Worm (Caenorhabditis elegans) whole organism, midembryonic: ENCODE measurements around the gene F10D7.3.

Experiments used
- T22C8.4 ChIP-seq: fragments of 200-800 bp; sonication (Bioruptor generic); IDR thresholded peaks from 2 replicates; pipeline ENCODE4 v1.3.6; 2022; ENCODE audit warnings: missing genetic modification characterization, missing compliant biosample characterization
- cog-1 ChIP-seq: sonication (generic microtip); optimal IDR thresholded peaks from 2 replicates; lab custom pipeline; 2016; ENCODE audit warnings: missing genetic modification characterization, missing compliant biosample characterization
- flt-1 ChIP-seq: fragments of 200-800 bp; sonication (Bioruptor generic); IDR thresholded peaks from 2 replicates; pipeline ENCODE4 v1.3.6; 2022; ENCODE audit warnings: missing genetic modification characterization, missing compliant biosample characterization
- klf-2 ChIP-seq: fragments of 200-800 bp; sonication (Bioruptor generic); conservative IDR thresholded peaks from 2 replicates; pipeline ENCODE4 v1.3.6; 2022; ENCODE audit warnings: missing genetic modification reagents, missing genetic modification characterization, missing compliant biosample characterization
- med-1 ChIP-seq: sonication (generic microtip); optimal IDR thresholded peaks from 2 replicates; lab custom pipeline; 2017; ENCODE audit warnings: missing genetic modification characterization, mild to moderate bottlenecking, missing compliant biosample characterization, antibody characterized with exemption, missing genetic modification reagents; ENCODE audit not compliant: insufficient read depth
- ref-1 ChIP-seq: fragments of 200-800 bp; sonication (Bioruptor generic); conservative IDR thresholded peaks from 2 replicates; pipeline ENCODE4 v1.3.6; 2022; ENCODE audit warnings: missing genetic modification reagents, missing genetic modification characterization, missing compliant biosample characterization
- tab-1 ChIP-seq: fragments of 200-800 bp; sonication (Bioruptor generic); IDR thresholded peaks from 2 replicates; pipeline ENCODE4 v1.3.6; 2022; ENCODE audit warnings: missing genetic modification characterization, missing compliant biosample characterization
- ztf-23 ChIP-seq: fragments of 200-800 bp; sonication (Bioruptor generic); IDR thresholded peaks from 2 replicates; pipeline ENCODE4 v1.3.6; 2022; ENCODE audit warnings: missing genetic modification reagents, missing genetic modification characterization, missing compliant biosample characterization

- TF ChIP-seq flt-1 (GFP tag; lab: Robert Waterston, UW): no peak
- no peak for TF ChIP-seq ztf-23 (GFP tag; lab: Robert Waterston, UW)
- no peak for TF ChIP-seq klf-2
- TF ChIP-seq ref-1 (GFP tag; lab: Robert Waterston, UW): no peak
- no peak for TF ChIP-seq tab-1 (GFP tag; lab: Robert Waterston, UW)
- no peak for TF ChIP-seq med-1 (GFP tag; lab: Kevin White, UChicago)
- no peak for TF ChIP-seq cog-1 (tag; lab: Kevin White, UChicago)
- TF ChIP-seq T22C8.4 (GFP tag; lab: Robert Waterston, UW): no peak
Observed at ce11 chrX:17403058-17403457, 28.6 kb upstream of the F10D7.3 start.
